ENCODE assay signal across 1 fruit fly cellular context in the genomic region with DNA sequence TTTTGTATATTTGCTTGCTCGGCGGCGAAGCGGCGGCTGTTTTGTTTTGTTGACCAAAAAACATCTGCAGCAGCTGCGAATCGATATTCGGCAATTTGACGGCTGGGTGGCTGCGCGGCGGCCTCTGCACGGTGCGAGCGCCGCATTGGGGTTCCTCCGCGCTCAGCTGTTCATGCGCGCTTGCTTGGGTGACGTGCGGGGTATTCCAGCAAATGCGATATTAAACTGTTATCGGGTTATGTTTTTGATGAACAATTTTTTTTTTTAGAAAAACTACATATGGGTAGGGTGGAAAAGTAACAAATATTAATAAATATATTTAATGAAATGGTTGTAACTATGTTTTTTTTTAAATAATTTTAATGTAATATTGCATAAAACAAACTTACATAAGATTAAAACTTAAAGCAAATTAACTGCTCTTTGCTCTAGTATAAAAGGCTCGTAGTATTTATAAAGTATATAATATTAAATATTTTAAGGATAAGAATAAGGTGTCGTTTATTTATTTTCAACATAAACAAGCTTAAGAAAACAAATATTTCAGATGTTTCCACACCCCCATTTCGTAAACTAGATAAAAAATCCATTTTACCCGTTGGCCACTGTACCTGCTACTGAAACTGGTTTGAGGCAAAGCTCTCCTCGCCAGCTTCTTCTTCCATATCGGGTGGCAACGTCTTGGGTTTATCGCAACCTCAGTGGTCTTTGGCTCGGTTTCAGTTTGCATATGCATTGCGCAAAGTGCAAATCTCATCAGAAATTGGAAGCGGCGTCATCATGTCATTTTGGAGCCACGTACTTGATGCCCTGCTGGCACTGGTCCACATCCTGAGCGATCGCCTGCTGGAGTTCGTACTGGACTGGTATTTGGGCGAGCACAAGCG.
TF ChIP-seq lines count a peak whose summit lies in the region.

A gene (minus strand): TSS at position 159 of the 887 bp plus-strand sequence.
A gene (plus strand): TSS at position 683 of the 887 bp plus-strand sequence.

TF ChIP-seq in whole organism, embryonic, 481 proteins besides CTCF, POLR2A, EP300 and RAD21 (continued from another document and continues in another):
- TF ChIP-seq Sry-β (GFP tag; optimal IDR thresholded peaks at IDR 0.05; lab: Kevin White, UChicago) (peak; percentile 15), CG13624 (GFP tag; optimal IDR thresholded peaks at IDR 0.05; lab: Kevin White, UChicago) (peak; percentile 35), Elba2 (GFP tag; optimal IDR thresholded peaks at IDR 0.05; lab: Kevin White, UChicago) (no peak), unpg (GFP tag; optimal IDR thresholded peaks at IDR 0.05; lab: Kevin White, UChicago) (peak; percentile 54), da (GFP tag; optimal IDR thresholded peaks at IDR 0.05; lab: Kevin White, UChicago) (peak; percentile 82), CG30403 (GFP tag; optimal IDR thresholded peaks at IDR 0.05; lab: Kevin White, UChicago) (peak; percentile 82), CG11560 (tag; IDR thresholded peaks at IDR 0.05; lab: Robert Waterston, UW) (no peak), ac (GFP tag; optimal IDR thresholded peaks at IDR 0.05; lab: Kevin White, UChicago) (peak; percentile 96), ewg (GFP tag; optimal IDR thresholded peaks at IDR 0.05; lab: Kevin White, UChicago) (peak; percentile 78), mld (GFP tag; IDR thresholded peaks at IDR 0.05; lab: Robert Waterston, UW; ENCODE audit: partially characterized antibody) (peak; percentile 41; the same call in 1 of the 3 replicates), row (GFP tag; IDR thresholded peaks at IDR 0.05; lab: Robert Waterston, UW) (peak; percentile 92), jigr1 (GFP tag; IDR thresholded peaks at IDR 0.05; lab: Robert Waterston, UW) (no peak; the same call in 2 of the 3 replicates), pzg (GFP tag; optimal IDR thresholded peaks at IDR 0.05; lab: Kevin White, UChicago) (peak; percentile 72), CG14050 (GFP tag; IDR thresholded peaks at IDR 0.05; lab: Robert Waterston, UW) (peak; percentile 47; the same call in 2 of the 3 replicates), CG16813 (GFP tag; IDR thresholded peaks at IDR 0.05; lab: Robert Waterston, UW; ENCODE audit: partially characterized antibody) (peak; percentile 66), Asciz (GFP tag; optimal IDR thresholded peaks at IDR 0.05; lab: Kevin White, UChicago) (no peak), Rx (GFP tag; IDR thresholded peaks at IDR 0.05; lab: Robert Waterston, UW) (peak; percentile 55), tll (GFP tag; optimal IDR thresholded peaks at IDR 0.05; lab: Kevin White, UChicago) (no peak), CG7372 (GFP tag; IDR thresholded peaks at IDR 0.05; lab: Robert Waterston, UW) (peak; percentile 55), CG18262 (tag; optimal IDR thresholded peaks at IDR 0.05; lab: Kevin White, UChicago) (peak; percentile 63), kay (GFP tag; optimal IDR thresholded peaks at IDR 0.05; lab: Kevin White, UChicago) (no peak), CG17385 (GFP tag; optimal IDR thresholded peaks at IDR 0.05; lab: Kevin White, UChicago) (peak; percentile 80), klu (GFP tag; IDR thresholded peaks at IDR 0.05; lab: Robert Waterston, UW) (no peak), Dip2 (GFP tag; IDR thresholded peaks at IDR 0.05; lab: Robert Waterston, UW) (no peak), fd64A (GFP tag; optimal IDR thresholded peaks at IDR 0.05; lab: Kevin White, UChicago) (no peak), peb (GFP tag; IDR thresholded peaks at IDR 0.05; lab: Robert Waterston, UW) (peak; percentile 51; the same call in 1 of the 2 replicates), ci (GFP tag; IDR thresholded peaks at IDR 0.05; lab: Robert Waterston, UW) (peak; percentile 92), hth (optimal IDR thresholded peaks at IDR 0.05; lab: Kevin White, UChicago) (no peak), ind (GFP tag; optimal IDR thresholded peaks at IDR 0.05; lab: Kevin White, UChicago) (peak; percentile 55), CG9797 (GFP tag; optimal IDR thresholded peaks at IDR 0.05; lab: Kevin White, UChicago) (peak; percentile 1), Doc3 (GFP tag; IDR thresholded peaks at IDR 0.05; lab: Robert Waterston, UW; ENCODE audit: partially characterized antibody) (peak; percentile 56; the same call in 2 of the 3 replicates), ham (GFP tag; IDR thresholded peaks at IDR 0.05; lab: Robert Waterston, UW) (peak; percentile 19; the same call in 1 of the 2 replicates), CG14441 (GFP tag; IDR thresholded peaks at IDR 0.05; lab: Robert Waterston, UW) (peak; percentile 69), Mad (GFP tag; optimal IDR thresholded peaks at IDR 0.05; lab: Kevin White, UChicago) (peak; percentile 34), CG11456 (GFP tag; IDR thresholded peaks at IDR 0.05; lab: Robert Waterston, UW) (peak; percentile 86), rib (GFP tag; IDR thresholded peaks at IDR 0.05; lab: Robert Waterston, UW) (peak; percentile 26; the same call in 1 of the 2 replicates), CG4282 (GFP tag; optimal IDR thresholded peaks at IDR 0.05; lab: Kevin White, UChicago) (peak; percentile 71), CG9437 (GFP tag; optimal IDR thresholded peaks at IDR 0.05; lab: Kevin White, UChicago) (peak; percentile 0), Optix (GFP tag; IDR thresholded peaks at IDR 0.05; lab: Robert Waterston, UW) (peak; percentile 62), CG31388 (GFP tag; optimal IDR thresholded peaks at IDR 0.05; lab: Kevin White, UChicago) (no peak), Eip74EF (GFP tag; optimal IDR thresholded peaks at IDR 0.05; lab: Kevin White, UChicago) (no peak), Ada2b (GFP tag; IDR thresholded peaks at IDR 0.05; lab: Robert Waterston, UW) (peak; percentile 62), NK7.1 (GFP tag; optimal IDR thresholded peaks at IDR 0.05; lab: Kevin White, UChicago) (peak; percentile 9), Sox100B (GFP tag; optimal IDR thresholded peaks at IDR 0.05; lab: Kevin White, UChicago) (peak; percentile 34), Bdp1 (GFP tag; optimal IDR thresholded peaks at IDR 0.05; lab: Kevin White, UChicago) (no peak), cas (GFP tag; IDR thresholded peaks at IDR 0.05; lab: Robert Waterston, UW) (peak; percentile 68), br (optimal IDR thresholded peaks at IDR 0.05; lab: Kevin White, UChicago) (no peak), sna (GFP tag; IDR thresholded peaks at IDR 0.05; lab: Robert Waterston, UW; ENCODE audit: partially characterized antibody) (peak; percentile 47), bsh (GFP tag; optimal IDR thresholded peaks at IDR 0.05; lab: Kevin White, UChicago) (peak; percentile 20 to 34), trem (tag; optimal IDR thresholded peaks at IDR 0.05; lab: Kevin White, UChicago) (peak; percentile 46), Nf-YC (tag; optimal IDR thresholded peaks at IDR 0.05; lab: Kevin White, UChicago) (no peak), zfh1 (GFP tag; IDR thresholded peaks at IDR 0.05; lab: Robert Waterston, UW) (peak; percentile 60; the same call in 2 of the 3 replicates), Ets97D (GFP tag; optimal IDR thresholded peaks at IDR 0.05; lab: Kevin White, UChicago) (peak; percentile 59), tgo (GFP tag; IDR thresholded peaks at IDR 0.05; lab: Robert Waterston, UW) (peak; percentile 61), yki (optimal IDR thresholded peaks at IDR 0.05; lab: Kevin White, UChicago) (no peak), Myb (GFP tag; optimal IDR thresholded peaks at IDR 0.05; lab: Kevin White, UChicago) (peak; percentile 5), Ptx1 (GFP tag; IDR thresholded peaks at IDR 0.05; lab: Robert Waterston, UW) (peak; percentile 69), Six4 (GFP tag; optimal IDR thresholded peaks at IDR 0.05; lab: Kevin White, UChicago) (peak; percentile 36), sug (tag; optimal IDR thresholded peaks at IDR 0.05; lab: Kevin White, UChicago) (peak; percentile 64), CG1024 (GFP tag; IDR thresholded peaks at IDR 0.05; lab: Robert Waterston, UW) (peak; percentile 76), Sin3A (optimal IDR thresholded peaks at IDR 0.05; lab: Kevin White, UChicago) (no peak), gsb (GFP tag; IDR thresholded peaks at IDR 0.05; lab: Robert Waterston, UW) (peak; percentile 68), HmgD (GFP tag; optimal IDR thresholded peaks at IDR 0.05; lab: Kevin White, UChicago) (peak; percentile 74), HLH4C (GFP tag; IDR thresholded peaks at IDR 0.05; lab: Robert Waterston, UW; ENCODE audit: partially characterized antibody) (peak; percentile 57; the same call in 2 of the 3 replicates), lab (GFP tag; optimal IDR thresholded peaks at IDR 0.05; lab: Kevin White, UChicago) (peak; percentile 47), CG4328 (GFP tag; optimal IDR thresholded peaks at IDR 0.05; lab: Kevin White, UChicago) (peak; percentile 68), sqz (GFP tag; optimal IDR thresholded peaks at IDR 0.05; lab: Kevin White, UChicago) (peak; percentile 39), bowl (GFP tag; IDR thresholded peaks at IDR 0.05; lab: Robert Waterston, UW) (peak; percentile 50), prd (optimal IDR thresholded peaks at IDR 0.05; lab: Kevin White, UChicago) (no peak), prd (GFP tag; IDR thresholded peaks at IDR 0.05; lab: Robert Waterston, UW) (peak; percentile 79), CkIIα-i1 (GFP tag; IDR thresholded peaks at IDR 0.05; lab: Robert Waterston, UW) (no peak), CG15601 (tag; optimal IDR thresholded peaks at IDR 0.05; lab: Kevin White, UChicago) (peak; percentile 58), H2.0 (GFP tag; IDR thresholded peaks at IDR 0.05; lab: Robert Waterston, UW) (peak; percentile 80), Hr39 (optimal IDR thresholded peaks at IDR 0.05; lab: Kevin White, UChicago) (no peak), z (GFP tag; IDR thresholded peaks at IDR 0.05; lab: Robert Waterston, UW) (no peak), sim (GFP tag; IDR thresholded peaks at IDR 0.05; lab: Robert Waterston, UW) (peak; percentile 33; the same call in 1 of the 2 replicates), HLH3B (GFP tag; IDR thresholded peaks at IDR 0.05; lab: Robert Waterston, UW) (peak; percentile 70), wek (GFP tag; optimal IDR thresholded peaks at IDR 0.05; lab: Kevin White, UChicago) (peak; percentile 100), ato (GFP tag; IDR thresholded peaks at IDR 0.05; lab: Robert Waterston, UW; ENCODE audit: partially characterized antibody) (peak; percentile 76), CG17802 (tag; optimal IDR thresholded peaks at IDR 0.05; lab: Kevin White, UChicago) (peak; percentile 72), CG11085 (GFP tag; IDR thresholded peaks at IDR 0.05; lab: Robert Waterston, UW) (peak; percentile 52), CG2202 (tag; optimal IDR thresholded peaks at IDR 0.05; lab: Kevin White, UChicago) (no peak), CG9876 (GFP tag; optimal IDR thresholded peaks at IDR 0.05; lab: Kevin White, UChicago) (peak; percentile 76), vnd (GFP tag; IDR thresholded peaks at IDR 0.05; lab: Robert Waterston, UW; ENCODE audit: partially characterized antibody) (peak; percentile 46), Deaf1 (tag; optimal IDR thresholded peaks at IDR 0.05; lab: Kevin White, UChicago) (no peak), CG17568 (GFP tag; optimal IDR thresholded peaks at IDR 0.05; lab: Kevin White, UChicago) (no peak), TFAM (GFP tag; optimal IDR thresholded peaks at IDR 0.05; lab: Kevin White, UChicago) (no peak), kah (GFP tag; optimal IDR thresholded peaks at IDR 0.05; lab: Kevin White, UChicago) (peak; percentile 11), CG9817 (tag; optimal IDR thresholded peaks at IDR 0.05; lab: Kevin White, UChicago) (peak; percentile 73), HLH54F (GFP tag; optimal IDR thresholded peaks at IDR 0.05; lab: Kevin White, UChicago) (peak; percentile 61), ERR (GFP tag; optimal IDR thresholded peaks at IDR 0.05; lab: Kevin White, UChicago) (no peak), CG43689 (GFP tag; IDR thresholded peaks at IDR 0.05; lab: Robert Waterston, UW) (peak; percentile 42; the same call in 1 of the 2 replicates), slou (GFP tag; optimal IDR thresholded peaks at IDR 0.05; lab: Kevin White, UChicago) (no peak), Spps (tag; optimal IDR thresholded peaks at IDR 0.05; lab: Kevin White, UChicago) (no peak), gro (GFP tag; optimal IDR thresholded peaks at IDR 0.05; lab: Kevin White, UChicago) (peak; percentile 74), CG4424 (GFP tag; optimal IDR thresholded peaks at IDR 0.05; lab: Kevin White, UChicago) (peak; percentile 35), abd-A (tag; optimal IDR thresholded peaks at IDR 0.05; lab: Kevin White, UChicago) (peak; percentile 6), CG12769 (tag; optimal IDR thresholded peaks at IDR 0.05; lab: Kevin White, UChicago) (peak; percentile 50), Chrac-16 (GFP tag; optimal IDR thresholded peaks at IDR 0.05; lab: Kevin White, UChicago) (peak; percentile 52), PHDP (tag; optimal IDR thresholded peaks at IDR 0.05; lab: Kevin White, UChicago) (peak; percentile 58), mam (GFP tag; optimal IDR thresholded peaks at IDR 0.05; lab: Kevin White, UChicago) (peak; percentile 36), tin (GFP tag; optimal IDR thresholded peaks at IDR 0.05; lab: Kevin White, UChicago) (peak; percentile 75), CG15269 (tag; optimal IDR thresholded peaks at IDR 0.05; lab: Kevin White, UChicago) (peak; percentile 66), Dfd (GFP tag; optimal IDR thresholded peaks at IDR 0.05; lab: Kevin White, UChicago) (peak in 1 of 2 experiments; percentile 12), CG11695 (GFP tag; IDR thresholded peaks at IDR 0.05; lab: Robert Waterston, UW) (peak; percentile 19; the same call in 1 of the 3 replicates), CG6683 (GFP tag; optimal IDR thresholded peaks at IDR 0.05; lab: Kevin White, UChicago) (no peak), pros (GFP tag; optimal IDR thresholded peaks at IDR 0.05; lab: Kevin White, UChicago) (peak; percentile 99), CG10979 (tag; optimal IDR thresholded peaks at IDR 0.05; lab: Kevin White, UChicago) (peak; percentile 37), CG17612 (GFP tag; IDR thresholded peaks at IDR 0.05; lab: Robert Waterston, UW) (peak; percentile 49; the same call in 1 of the 2 replicates), Dbx (GFP tag; IDR thresholded peaks at IDR 0.05; lab: Robert Waterston, UW) (peak; percentile 86), CG18476 (GFP tag; optimal IDR thresholded peaks at IDR 0.05; lab: Kevin White, UChicago) (peak; percentile 33), D (optimal IDR thresholded peaks at IDR 0.05; lab: Kevin White, UChicago) (no peak), D (GFP tag; optimal IDR thresholded peaks at IDR 0.05; lab: Kevin White, UChicago) (peak; percentile 2), CG16863 (GFP tag; optimal IDR thresholded peaks at IDR 0.05; lab: Kevin White, UChicago) (no peak), CG6791 (GFP tag; IDR thresholded peaks at IDR 0.05; lab: Robert Waterston, UW; ENCODE audit: partially characterized antibody) (peak; percentile 80), Hr78 (GFP tag; optimal IDR thresholded peaks at IDR 0.05; lab: Kevin White, UChicago) (no peak), gsb-n (tag; optimal IDR thresholded peaks at IDR 0.05; lab: Kevin White, UChicago) (peak; percentile 20), CG16779 (GFP tag; IDR thresholded peaks at IDR 0.05; lab: Robert Waterston, UW) (peak; percentile 63)
